Fruit fly (Drosophila melanogaster): ENCODE measurements around the gene Pop1.

The Pop1 gene

dm6 chrX:5621893-5622803, at the start of gene Pop1, which contains the start of gene Mlc-c:
Pop1 (plus strand) TSS chrX:5622648.
Mlc-c (minus strand) TSS chrX:5622539.
- TF ChIP-seq EcR (GFP tag; optimal IDR thresholded peaks at IDR 0.05): peak; percentile 74
- no peak for TF ChIP-seq CG4496 (GFP tag; IDR thresholded peaks at IDR 0.05)

- TF ChIP-seq Snoo (tag; optimal IDR thresholded peaks at IDR 0.05): no peak
- TF ChIP-seq CG8159 (tag; optimal IDR thresholded peaks at IDR 0.05): no peak
- no peak for TF ChIP-seq Pif1B (GFP tag; optimal IDR thresholded peaks at IDR 0.05)
- TF ChIP-seq CG9948 (tag; optimal IDR thresholded peaks at IDR 0.05): no peak
- TF ChIP-seq CG15710 (tag; optimal IDR thresholded peaks at IDR 0.05): no peak
- no peak for TF ChIP-seq CG4496 (GFP tag; IDR thresholded peaks at IDR 0.05)
- TF ChIP-seq Pif1A (GFP tag; optimal IDR thresholded peaks at IDR 0.05): no peak
- TF ChIP-seq gl (tag; optimal IDR thresholded peaks at IDR 0.05): no peak
- no peak for TF ChIP-seq Ets98B (GFP tag; IDR thresholded peaks at IDR 0.05)
- no peak for TF ChIP-seq D1 (tag; optimal IDR thresholded peaks at IDR 0.05)
- TF ChIP-seq CG8301 (tag; optimal IDR thresholded peaks at IDR 0.05): no peak
- no peak for TF ChIP-seq CG14655 (GFP tag; optimal IDR thresholded peaks at IDR 0.05)
- no peak for TF ChIP-seq CG34367 (tag; optimal IDR thresholded peaks at IDR 0.05)
- TF ChIP-seq CG32121 (GFP tag; IDR thresholded peaks at IDR 0.05): no peak
- no peak for TF ChIP-seq CG13204 (GFP tag; optimal IDR thresholded peaks at IDR 0.05)
- TF ChIP-seq CG10348 (GFP tag; IDR thresholded peaks at IDR 0.05): no peak
These were observed 43.0 kb upstream of the Pop1 start for dm6 chrX:5579484-5579883.

dm6 chrX:5587023-5587422, 35.4 kb upstream of the Pop1 start:
- TF ChIP-seq CG14655 (GFP tag; optimal IDR thresholded peaks at IDR 0.05) (no peak), CG8301 (tag; optimal IDR thresholded peaks at IDR 0.05) (no peak), EcR (GFP tag; optimal IDR thresholded peaks at IDR 0.05) (no peak), CG15710 (tag; optimal IDR thresholded peaks at IDR 0.05) (no peak), gl (tag; optimal IDR thresholded peaks at IDR 0.05) (no peak), Pif1A (GFP tag; optimal IDR thresholded peaks at IDR 0.05) (no peak), CG10348 (GFP tag; IDR thresholded peaks at IDR 0.05) (no peak), CG32121 (GFP tag; IDR thresholded peaks at IDR 0.05) (no peak), rn (GFP tag; IDR thresholded peaks at IDR 0.05) (no peak)

- TF ChIP-seq EcR (GFP tag; optimal IDR thresholded peaks at IDR 0.05) (no peak), fd96Ca (GFP tag; IDR thresholded peaks at IDR 0.05) (no peak), CG8159 (tag; optimal IDR thresholded peaks at IDR 0.05) (no peak), CG8301 (tag; optimal IDR thresholded peaks at IDR 0.05) (no peak), Snoo (tag; optimal IDR thresholded peaks at IDR 0.05) (no peak), Pif1B (GFP tag; optimal IDR thresholded peaks at IDR 0.05) (no peak), CG13204 (GFP tag; optimal IDR thresholded peaks at IDR 0.05) (no peak), CG10348 (GFP tag; IDR thresholded peaks at IDR 0.05) (no peak), Pif1A (GFP tag; optimal IDR thresholded peaks at IDR 0.05) (no peak), CG17806 (tag; optimal IDR thresholded peaks at IDR 0.05) (no peak), D1 (tag; optimal IDR thresholded peaks at IDR 0.05) (no peak)
These were observed 34.0 kb upstream of the Pop1 start for dm6 chrX:5588454-5588853.

dm6 chrX:5589990-5590389, 32.5 kb upstream of the Pop1 start:
- no peak for TF ChIP-seq CG32121 (GFP tag; IDR thresholded peaks at IDR 0.05)
- no peak for TF ChIP-seq CG8159 (tag; optimal IDR thresholded peaks at IDR 0.05)
- TF ChIP-seq CG13204 (GFP tag; optimal IDR thresholded peaks at IDR 0.05): no peak
- TF ChIP-seq rn (GFP tag; IDR thresholded peaks at IDR 0.05): no peak
- TF ChIP-seq Ets98B (GFP tag; IDR thresholded peaks at IDR 0.05): no peak
- no peak for TF ChIP-seq CG9948 (tag; optimal IDR thresholded peaks at IDR 0.05)
- no peak for TF ChIP-seq CG10348 (GFP tag; IDR thresholded peaks at IDR 0.05)
- no peak for TF ChIP-seq CG14655 (GFP tag; optimal IDR thresholded peaks at IDR 0.05)
- TF ChIP-seq D1 (tag; optimal IDR thresholded peaks at IDR 0.05): no peak
- no peak for TF ChIP-seq CG34367 (tag; optimal IDR thresholded peaks at IDR 0.05)
- TF ChIP-seq Pif1B (GFP tag; optimal IDR thresholded peaks at IDR 0.05): no peak
- TF ChIP-seq EcR (GFP tag; optimal IDR thresholded peaks at IDR 0.05): no peak
- no peak for TF ChIP-seq CG15710 (tag; optimal IDR thresholded peaks at IDR 0.05)
- TF ChIP-seq CG8301 (tag; optimal IDR thresholded peaks at IDR 0.05): no peak
- no peak for TF ChIP-seq CG12605 (GFP tag; IDR thresholded peaks at IDR 0.05)
- TF ChIP-seq CG17806 (tag; optimal IDR thresholded peaks at IDR 0.05): no peak
- no peak for TF ChIP-seq Snoo (tag; optimal IDR thresholded peaks at IDR 0.05)
- no peak for TF ChIP-seq Pif1A (GFP tag; optimal IDR thresholded peaks at IDR 0.05)
- TF ChIP-seq CG4496 (GFP tag; IDR thresholded peaks at IDR 0.05): no peak
- no peak for TF ChIP-seq gl (tag; optimal IDR thresholded peaks at IDR 0.05)

dm6 chrX:5593868-5594267, 28.6 kb upstream of the Pop1 start, which contains the start of gene Vsx1:
Vsx1 (plus strand) TSS chrX:5594255.
- TF ChIP-seq CG9948 (tag; optimal IDR thresholded peaks at IDR 0.05): no peak
- TF ChIP-seq CG4496 (GFP tag; IDR thresholded peaks at IDR 0.05): 0 out of 3 replicates have a peak, but pooled peaks have one; percentile 40

Measured in whole organism, pupa.